Fruit fly (Drosophila melanogaster) whole organism, embryonic: ENCODE results near the gene heph.

ENCODE experiments used
- Awh ChIP-seq: fragments of 200-800 bp; sonication (Bioruptor generic); IDR thresholded peaks from 2 replicates; pipeline ENCODE4, ENCODE4 v1.3.6; 2022; ENCODE audit warnings: missing biosample characterization, missing genetic modification characterization
- B-H1 ChIP-seq: fragments of 200-800 bp; sonication (Bioruptor generic); IDR thresholded peaks from 3 replicates; pipeline ENCODE4 v1.3.6; 2022; ENCODE audit warnings: missing biosample characterization, missing genetic modification characterization
- CG1024 ChIP-seq: fragments of 200-800 bp; sonication (Bioruptor generic); IDR thresholded peaks from 2 replicates; pipeline ENCODE4 v1.3.6; 2022; ENCODE audit warnings: missing biosample characterization, missing genetic modification characterization
- CG12155 ChIP-seq: fragments of 200-800 bp; sonication (Bioruptor generic); optimal IDR thresholded peaks from 3 replicates; lab custom pipeline; 2016; ENCODE audit warnings: missing biosample characterization, missing genetic modification characterization
- CG12391 ChIP-seq: fragments of 200-800 bp; sonication (Bioruptor generic); optimal IDR thresholded peaks from 3 replicates; lab custom pipeline; 2018; ENCODE audit warnings: missing biosample characterization, mild to moderate bottlenecking, missing genetic modification characterization, moderate library complexity
- CG12744 ChIP-seq: fragments of 200-800 bp; sonication (Bioruptor generic); optimal IDR thresholded peaks from 2 replicates; lab custom pipeline; 2016; ENCODE audit warnings: missing biosample characterization, missing genetic modification characterization
- CG12769 ChIP-seq: fragments of 200-800 bp; sonication (Bioruptor generic); optimal IDR thresholded peaks from 2 replicates; lab custom pipeline; 2019; ENCODE audit warnings: missing biosample characterization, mild to moderate bottlenecking, missing genetic modification characterization, moderate library complexity
- CG13123 ChIP-seq: fragments of 200-800 bp; sonication (Bioruptor generic); optimal IDR thresholded peaks from 2 replicates; lab custom pipeline; 2016; ENCODE audit warnings: missing biosample characterization, missing genetic modification characterization
- CG13296 ChIP-seq: fragments of 200-800 bp; sonication (Bioruptor generic); optimal IDR thresholded peaks from 3 replicates; lab custom pipeline; 2018; ENCODE audit warnings: missing biosample characterization, mild to moderate bottlenecking, missing genetic modification characterization
- CG13624 ChIP-seq: fragments of 200-800 bp; sonication (Bioruptor generic); optimal IDR thresholded peaks from 2 replicates; lab custom pipeline; 2016; ENCODE audit warnings: missing biosample characterization, missing genetic modification characterization
- CG14965 ChIP-seq: fragments of 200-800 bp; sonication (Bioruptor generic); optimal IDR thresholded peaks from 2 replicates; lab custom pipeline; 2016; ENCODE audit warnings: missing biosample characterization, missing genetic modification characterization, borderline replicate concordance
- CG15601 ChIP-seq: fragments of 200-800 bp; sonication (Bioruptor generic); optimal IDR thresholded peaks from 3 replicates; lab custom pipeline; 2019; ENCODE audit warnings: missing biosample characterization, mild to moderate bottlenecking, missing genetic modification characterization, moderate library complexity
- CG1603 ChIP-seq: fragments of 200-800 bp; sonication (Bioruptor generic); optimal IDR thresholded peaks from 2 replicates; lab custom pipeline; 2019; ENCODE audit warnings: missing biosample characterization, mild to moderate bottlenecking, missing genetic modification characterization, moderate library complexity
- CG1647 ChIP-seq: fragments of 200-800 bp; sonication (Bioruptor generic); optimal IDR thresholded peaks from 3 replicates; lab custom pipeline; 2016; ENCODE audit warnings: missing biosample characterization, missing genetic modification characterization
- CG16815 ChIP-seq: fragments of 200-800 bp; sonication (Bioruptor generic); optimal IDR thresholded peaks from 3 replicates; lab custom pipeline; 2017; ENCODE audit warnings: missing biosample characterization, mild to moderate bottlenecking, missing genetic modification characterization
- CG17829 ChIP-seq: fragments of 200-800 bp; optimal IDR thresholded peaks from 2 replicates; lab custom pipeline; 2019; ENCODE audit warnings: missing biosample characterization, mild to moderate bottlenecking, missing genetic modification characterization, moderate library complexity
- CG18011 ChIP-seq: fragments of 200-800 bp; sonication (Bioruptor generic); optimal IDR thresholded peaks from 2 replicates; lab custom pipeline; 2017; ENCODE audit warnings: missing biosample characterization, missing genetic modification characterization, mild to moderate bottlenecking, moderate library complexity, missing genotype
- CG2116 ChIP-seq: fragments of 200-800 bp; sonication (Bioruptor generic); optimal IDR thresholded peaks from 3 replicates; lab custom pipeline; 2018; ENCODE audit warnings: missing biosample characterization, mild to moderate bottlenecking, missing genetic modification characterization
- CG2678 ChIP-seq: fragments of 200-800 bp; sonication (Bioruptor generic); optimal IDR thresholded peaks from 3 replicates; lab custom pipeline; 2019; ENCODE audit warnings: missing biosample characterization, mild to moderate bottlenecking, missing genetic modification characterization, moderate library complexity
- CG33213 ChIP-seq: fragments of 200-800 bp; sonication (Bioruptor generic); optimal IDR thresholded peaks from 3 replicates; lab custom pipeline; 2016; ENCODE audit warnings: missing biosample characterization, missing genetic modification characterization
- CG34422 ChIP-seq: fragments of 200-800 bp; sonication (Bioruptor generic); IDR thresholded peaks from 3 replicates; pipeline ENCODE4 v1.3.6; 2022; ENCODE audit warnings: missing biosample characterization, missing genetic modification characterization
- CG5953 ChIP-seq: fragments of 200-800 bp; sonication (Bioruptor generic); IDR thresholded peaks from 2 replicates; pipeline ENCODE4 v1.3.6; 2022; ENCODE audit warnings: missing biosample characterization, missing genetic modification characterization
- CG6272 ChIP-seq: fragments of 200-800 bp; sonication (Bioruptor generic); IDR thresholded peaks from 2 replicates; pipeline ENCODE4 v1.3.6; 2022; ENCODE audit warnings: missing biosample characterization, missing genetic modification characterization
- CG7271 ChIP-seq: fragments of 200-800 bp; sonication (Bioruptor generic); optimal IDR thresholded peaks from 2 replicates; lab custom pipeline; 2018; ENCODE audit warnings: missing biosample characterization, mild to moderate bottlenecking, missing genetic modification characterization, moderate library complexity
- CG7839 ChIP-seq: fragments of 200-800 bp; sonication (Bioruptor generic); optimal IDR thresholded peaks from 3 replicates; lab custom pipeline; 2018; ENCODE audit warnings: missing biosample characterization, mild to moderate bottlenecking, missing genetic modification characterization, moderate library complexity
- CG8388 ChIP-seq: fragments of 200-800 bp; sonication (Bioruptor generic); optimal IDR thresholded peaks from 2 replicates; lab custom pipeline; 2019; ENCODE audit warnings: missing biosample characterization, mild to moderate bottlenecking, missing genetic modification characterization, moderate library complexity
- Camta ChIP-seq: fragments of 200-800 bp; sonication (Bioruptor generic); optimal IDR thresholded peaks from 2 replicates; lab custom pipeline; 2016; ENCODE audit warnings: missing biosample characterization, missing genetic modification characterization
- D19A ChIP-seq: fragments of 200-800 bp; optimal IDR thresholded peaks from 3 replicates; lab custom pipeline; 2019; ENCODE audit warnings: missing biosample characterization, mild to moderate bottlenecking, missing genetic modification characterization, moderate library complexity
- D19B ChIP-seq: fragments of 200-800 bp; sonication (Bioruptor generic); optimal IDR thresholded peaks from 2 replicates; lab custom pipeline; 2017; ENCODE audit warnings: missing biosample characterization, mild to moderate bottlenecking, missing genetic modification characterization
- Dek ChIP-seq: fragments of 200-800 bp; sonication (Bioruptor generic); optimal IDR thresholded peaks from 3 replicates; lab custom pipeline; 2019; ENCODE audit warnings: missing biosample characterization, mild to moderate bottlenecking, missing genetic modification characterization, moderate library complexity
- E2f1 ChIP-seq: fragments of 200-800 bp; sonication (Bioruptor generic); IDR thresholded peaks from 2 replicates; pipeline ENCODE4 v1.3.6; 2022; ENCODE audit warnings: missing biosample characterization, missing genetic modification characterization
- HLH3B ChIP-seq: fragments of 200-800 bp; sonication (Bioruptor generic); IDR thresholded peaks from 2 replicates; pipeline ENCODE4 v1.3.6; 2022; ENCODE audit warnings: missing biosample characterization, missing genetic modification characterization
- Mrtf ChIP-seq: fragments of 200-800 bp; sonication (Bioruptor generic); IDR thresholded peaks from 3 replicates; pipeline ENCODE4 v1.3.6; 2022; ENCODE audit warnings: missing biosample characterization, missing genetic modification characterization
- NC2β ChIP-seq: fragments of 200-800 bp; sonication (Bioruptor generic); optimal IDR thresholded peaks from 2 replicates; lab custom pipeline; 2016; ENCODE audit warnings: missing biosample characterization, missing genetic modification characterization
- NK7.1 ChIP-seq: fragments of 200-800 bp; sonication (Bioruptor generic); optimal IDR thresholded peaks from 3 replicates; lab custom pipeline; 2016; ENCODE audit warnings: missing biosample characterization, missing genetic modification characterization
- Nf-YA ChIP-seq: fragments of 200-800 bp; sonication (Bioruptor generic); IDR thresholded peaks from 2 replicates; pipeline ENCODE4 v1.3.6; 2022; ENCODE audit warnings: missing biosample characterization, missing genetic modification characterization
- Side ChIP-seq: fragments of 200-800 bp; sonication (Bioruptor generic); optimal IDR thresholded peaks from 2 replicates; lab custom pipeline; 2016; ENCODE audit warnings: missing biosample characterization, missing genetic modification characterization
- Spps ChIP-seq: fragments of 200-800 bp; sonication (Bioruptor generic); optimal IDR thresholded peaks from 2 replicates; lab custom pipeline; 2018; ENCODE audit warnings: missing biosample characterization, mild to moderate bottlenecking, missing genetic modification characterization
- cato ChIP-seq: fragments of 200-800 bp; sonication (Bioruptor generic); optimal IDR thresholded peaks from 2 replicates; lab custom pipeline; 2016; ENCODE audit warnings: missing biosample characterization, missing genetic modification characterization, borderline replicate concordance
- corto ChIP-seq: fragments of 200-800 bp; sonication (Bioruptor generic); optimal IDR thresholded peaks from 2 replicates; lab custom pipeline; 2016; ENCODE audit warnings: missing biosample characterization, mild to moderate bottlenecking, missing genetic modification characterization, moderate library complexity
- dan ChIP-seq: fragments of 200-800 bp; sonication (Bioruptor generic); IDR thresholded peaks from 2 replicates; pipeline ENCODE4 v1.3.6; 2022; ENCODE audit warnings: missing biosample characterization, missing genetic modification characterization
- ftz-f1 ChIP-seq: fragments of 200-800 bp; sonication (Bioruptor generic); optimal IDR thresholded peaks from 2 replicates; lab custom pipeline; 2016; ENCODE audit warnings: missing biosample characterization, missing genetic modification characterization
- hkb ChIP-seq, 2 experiments: fragments of 200-800 bp in 1 of 2; fragments of >200 bp in 1 of 2; sonication (Bioruptor generic) in 1 of 2; IDR thresholded peaks in 1 of 2; optimal IDR thresholded peaks in 1 of 2; 2 replicates each; pipeline versions ENCODE4 v1.3.6 to Lab custom; 2017 to 2022; ENCODE audit warnings: missing biosample characterization in 1 of 2, missing genetic modification characterization in 1 of 2
- jigr1 ChIP-seq: fragments of 200-800 bp; sonication (Bioruptor generic); IDR thresholded peaks from 3 replicates; pipeline ENCODE4 v1.3.6; 2022; ENCODE audit warnings: missing biosample characterization, missing genetic modification characterization
- kay ChIP-seq: fragments of 200-800 bp; sonication (Bioruptor generic); optimal IDR thresholded peaks from 2 replicates; lab custom pipeline; 2016; ENCODE audit warnings: missing biosample characterization, missing genetic modification characterization
- onecut ChIP-seq: fragments of 200-800 bp; sonication (Bioruptor generic); IDR thresholded peaks from 2 replicates; pipeline ENCODE4 v1.3.6; 2022; ENCODE audit warnings: missing biosample characterization, missing genetic modification characterization
- pan ChIP-seq, 4 experiments: fragments of >200 bp in 3 of 4; fragments of 200-800 bp in 1 of 4; sonication (Bioruptor generic) in 1 of 4; optimal IDR thresholded peaks in 3 of 4; IDR thresholded peaks in 1 of 4; 2 replicates each; pipeline versions ENCODE4 v1.3.6 to Lab custom; 2017 to 2022; ENCODE audit warnings: missing biosample characterization in 2 of 4, missing genetic modification characterization in 2 of 4, mixed read lengths in 1 of 4
- sd ChIP-seq: fragments of 200-800 bp; sonication (Bioruptor generic); optimal IDR thresholded peaks from 3 replicates; lab custom pipeline; 2018; ENCODE audit warnings: missing biosample characterization, mild to moderate bottlenecking, missing genetic modification characterization, moderate library complexity
- tap ChIP-seq: fragments of 200-800 bp; optimal IDR thresholded peaks from 3 replicates; lab custom pipeline; 2019; ENCODE audit warnings: missing biosample characterization, mild to moderate bottlenecking, missing genetic modification characterization, moderate library complexity

The heph gene

dm6 chr3R:32051782-32052503 lies 36.6 kb upstream of the heph start, which contains the start of the genes krz and mod (continued):
- peak; percentile 32 for TF ChIP-seq CG12391 (tag; lab: Kevin White, UChicago)
- no peak for TF ChIP-seq B-H1 (GFP tag; lab: Robert Waterston, UW)
- peak; percentile 57 for TF ChIP-seq CG1603
- no peak for TF ChIP-seq NC2β (GFP tag; lab: Kevin White, UChicago)
- no peak for TF ChIP-seq CG18011 (GFP tag; lab: Kevin White, UChicago)
- TF ChIP-seq CG13296 (GFP tag; lab: Kevin White, UChicago): no peak
- TF ChIP-seq kay (GFP tag; lab: Kevin White, UChicago): no peak
- no peak for TF ChIP-seq CG7271
- no peak for TF ChIP-seq dan (GFP tag; lab: Robert Waterston, UW)
- TF ChIP-seq CG13624 (GFP tag; lab: Kevin White, UChicago): peak; percentile 44
- 0 out of 2 replicates have a peak, but pooled peaks have one; percentile 8 for TF ChIP-seq E2f1 (GFP tag; lab: Robert Waterston, UW)
- no peak for TF ChIP-seq ftz-f1 (GFP tag; lab: Kevin White, UChicago)
- TF ChIP-seq Awh (GFP tag; lab: Robert Waterston, UW): no peak
- no peak for TF ChIP-seq tap (tag; lab: Kevin White, UChicago)
- no peak for TF ChIP-seq NK7.1 (GFP tag; lab: Kevin White, UChicago)
- no peak for TF ChIP-seq CG1024 (GFP tag; lab: Robert Waterston, UW)
- TF ChIP-seq CG6272 (GFP tag; lab: Robert Waterston, UW): no peak
- TF ChIP-seq CG12155: peak; percentile 20
- TF ChIP-seq CG1647 (GFP tag; lab: Kevin White, UChicago): no peak
- no peak for TF ChIP-seq CG2116
- no peak for TF ChIP-seq CG5953 (GFP tag; lab: Robert Waterston, UW)
- no peak for TF ChIP-seq D19A
- TF ChIP-seq CG34422 (GFP tag; lab: Robert Waterston, UW): no peak; the same call in 2 of the 3 replicates
- TF ChIP-seq onecut (GFP tag; lab: Robert Waterston, UW): peak; percentile 13; the same call in 1 of the 2 replicates
- no peak for TF ChIP-seq corto (GFP tag; lab: Kevin White, UChicago)
- TF ChIP-seq Camta (GFP tag; lab: Kevin White, UChicago): no peak
- TF ChIP-seq Spps: no peak
- TF ChIP-seq CG8388 (GFP tag; lab: Kevin White, UChicago): peak; percentile 5
- no peak for TF ChIP-seq Side (GFP tag; lab: Kevin White, UChicago)
- no peak for TF ChIP-seq CG15601 (tag; lab: Kevin White, UChicago)
- TF ChIP-seq HLH3B (GFP tag; lab: Robert Waterston, UW): 0 out of 2 replicates have a peak, but pooled peaks have one; percentile 7
- TF ChIP-seq sd: no peak
- TF ChIP-seq CG33213 (GFP tag; lab: Kevin White, UChicago): peak; percentile 35
- TF ChIP-seq CG14965 (GFP tag; lab: Kevin White, UChicago): no peak
- no peak for TF ChIP-seq hkb (optimal IDR thresholded peaks at IDR 0.05; lab: Kevin White, UChicago)
- peak; percentile 25; the same call in 1 of the 2 replicates for TF ChIP-seq hkb (GFP tag; IDR thresholded peaks at IDR 0.05; lab: Robert Waterston, UW)
- TF ChIP-seq CG2678 (tag; lab: Kevin White, UChicago): peak; percentile 6
- no peak for TF ChIP-seq D19B (GFP tag; lab: Kevin White, UChicago)
- no peak for TF ChIP-seq CG16815 (GFP tag; lab: Kevin White, UChicago)
- TF ChIP-seq CG12769 (tag; lab: Kevin White, UChicago): peak; percentile 65
- no peak for TF ChIP-seq jigr1 (GFP tag; lab: Robert Waterston, UW)
- TF ChIP-seq cato (GFP tag; lab: Kevin White, UChicago): peak; percentile 12
- TF ChIP-seq Nf-YA (GFP tag; lab: Robert Waterston, UW): no peak
- no peak for TF ChIP-seq CG13123 (GFP tag; lab: Kevin White, UChicago)
- no peak for TF ChIP-seq Dek (tag; lab: Kevin White, UChicago)
- TF ChIP-seq CG17829 (tag; lab: Kevin White, UChicago): peak; percentile 27
- peak; percentile 44 for TF ChIP-seq CG7839
- no peak for TF ChIP-seq Mrtf (GFP tag; lab: Robert Waterston, UW)
- TF ChIP-seq pan (optimal IDR thresholded peaks at IDR 0.05; lab: Kevin White, UChicago): no peak
- peak in 1 of 2 experiments; percentile 8 for TF ChIP-seq pan (GFP tag; optimal IDR thresholded peaks at IDR 0.05 in 1 of 2, IDR thresholded peaks at IDR 0.05 in 1 of 2)
- peak; percentile 29 for TF ChIP-seq CG12744 (GFP tag; lab: Kevin White, UChicago)
